Worm (Caenorhabditis elegans) whole organism, L3 larva: ENCODE measurements around the gene R11G10.3.

Source experiments
- R02D3.7 ChIP-seq: fragments of 150-350 bp; optimal IDR thresholded peaks from 2 replicates; lab custom pipeline; 2014; ENCODE audit warnings: missing biosample characterization, missing genetic modification characterization
- ZK546.5 ChIP-seq: sonication (generic microtip); optimal IDR thresholded peaks from 2 replicates; lab custom pipeline; 2017; ENCODE audit warnings: missing biosample characterization, missing genetic modification characterization
- ama-1 ChIP-seq: fragments of 150-350 bp; optimal IDR thresholded peaks from 2 replicates; lab custom pipeline; 2018
- ceh-16 ChIP-seq: sonication (generic microtip); optimal IDR thresholded peaks from 2 replicates; lab custom pipeline; 2017; ENCODE audit warnings: missing biosample characterization, missing genetic modification characterization
- daf-12 ChIP-seq: fragments of 150-350 bp; optimal IDR thresholded peaks from 2 replicates; lab custom pipeline; 2014; ENCODE audit warnings: missing biosample characterization, missing genetic modification reagents, missing genetic modification characterization
- egl-27 ChIP-seq: sonication (generic microtip); optimal IDR thresholded peaks from 4 replicates; lab custom pipeline; 2017; ENCODE audit warnings: missing biosample characterization, missing genetic modification reagents, missing genetic modification characterization
- elt-1 ChIP-seq: fragments of 150-350 bp; optimal IDR thresholded peaks from 2 replicates; lab custom pipeline; 2014; ENCODE audit warnings: missing biosample characterization, missing genetic modification characterization
- elt-2 ChIP-seq: sonication (generic microtip); optimal IDR thresholded peaks from 2 replicates; lab custom pipeline; 2016; ENCODE audit warnings: missing genetic modification reagents, mild to moderate bottlenecking, missing genetic modification characterization, missing compliant biosample characterization
- elt-3 ChIP-seq, 3 experiments: fragments of 150-350 bp in 1 of 3; sonication (generic microtip) in 2 of 3; optimal IDR thresholded peaks; 2 replicates in 2 of 3; 4 replicates in 1 of 3; lab custom pipeline; 2014 to 2017; ENCODE audit warnings: missing biosample characterization in 3 of 3, missing genetic modification characterization in 3 of 3
- eor-1 ChIP-seq, 2 experiments: fragments of 150-350 bp; optimal IDR thresholded peaks; 2 replicates each; lab custom pipeline; 2014 to 2018; ENCODE audit warnings: missing biosample characterization in 2 of 2, missing genetic modification characterization in 2 of 2
- fos-1 ChIP-seq: fragments of 150-350 bp; optimal IDR thresholded peaks from 2 replicates; lab custom pipeline; 2014; ENCODE audit warnings: missing biosample characterization, missing genetic modification characterization
- hmg-11 ChIP-seq: sonication (generic microtip); optimal IDR thresholded peaks from 2 replicates; lab custom pipeline; 2016; ENCODE audit warnings: missing genetic modification characterization, missing compliant biosample characterization
- jun-1 ChIP-seq: fragments of 150-350 bp; optimal IDR thresholded peaks from 2 replicates; lab custom pipeline; 2014; ENCODE audit warnings: missing biosample characterization, missing genetic modification reagents, missing genetic modification characterization
- lin-15B ChIP-seq: fragments of 150-350 bp; optimal IDR thresholded peaks from 2 replicates; lab custom pipeline; 2014; ENCODE audit warnings: missing biosample characterization, missing genetic modification characterization
- lin-39 ChIP-seq: fragments of 150-350 bp; optimal IDR thresholded peaks from 2 replicates; lab custom pipeline; 2018; ENCODE audit warnings: missing biosample characterization, missing genetic modification reagents, missing genetic modification characterization
- lsy-12 ChIP-seq: sonication (generic microtip); optimal IDR thresholded peaks from 2 replicates; lab custom pipeline; 2016; ENCODE audit warnings: mild to moderate bottlenecking, missing genetic modification characterization, missing compliant biosample characterization
- mdl-1 ChIP-seq: fragments of 150-350 bp; optimal IDR thresholded peaks from 2 replicates; lab custom pipeline; 2014; ENCODE audit warnings: missing biosample characterization, missing genetic modification characterization
- mml-1 ChIP-seq: fragments of 150-350 bp; sonication (generic microtip); optimal IDR thresholded peaks from 3 replicates; lab custom pipeline; 2014; ENCODE audit warnings: missing biosample characterization, missing genetic modification characterization
- nfya-1 ChIP-seq: sonication (generic microtip); optimal IDR thresholded peaks from 2 replicates; lab custom pipeline; 2017; ENCODE audit warnings: missing genetic modification characterization, mild to moderate bottlenecking, missing compliant biosample characterization, antibody characterized with exemption, moderate library complexity; ENCODE audit not compliant: insufficient read depth
- nhr-11 ChIP-seq: fragments of 150-350 bp; optimal IDR thresholded peaks from 2 replicates; lab custom pipeline; 2014; ENCODE audit warnings: missing biosample characterization, missing genetic modification characterization
- nhr-12 ChIP-seq: fragments of 150-350 bp; optimal IDR thresholded peaks from 2 replicates; lab custom pipeline; 2014; ENCODE audit warnings: missing biosample characterization, missing genetic modification characterization
- nhr-23 ChIP-seq: fragments of 150-350 bp; optimal IDR thresholded peaks from 2 replicates; lab custom pipeline; 2014; ENCODE audit warnings: missing biosample characterization, missing genetic modification reagents, missing genetic modification characterization
- nhr-237 ChIP-seq: fragments of 150-350 bp; optimal IDR thresholded peaks from 2 replicates; lab custom pipeline; 2014; ENCODE audit warnings: missing biosample characterization, missing genetic modification characterization
- nhr-25 ChIP-seq: sonication (generic microtip); optimal IDR thresholded peaks from 2 replicates; lab custom pipeline; 2017; ENCODE audit warnings: missing biosample characterization, missing genetic modification characterization
- nhr-28 ChIP-seq: fragments of 150-350 bp; optimal IDR thresholded peaks from 2 replicates; lab custom pipeline; 2014; ENCODE audit warnings: missing biosample characterization, missing genetic modification characterization
- nhr-43 ChIP-seq: sonication (generic microtip); optimal IDR thresholded peaks from 2 replicates; lab custom pipeline; 2016; ENCODE audit warnings: mild to moderate bottlenecking, missing genetic modification characterization, missing compliant biosample characterization; ENCODE audit not compliant: poor library complexity, severe bottlenecking
- nhr-67 ChIP-seq: fragments of 150-350 bp; optimal IDR thresholded peaks from 2 replicates; lab custom pipeline; 2014; ENCODE audit warnings: missing biosample characterization, missing genetic modification characterization
- nhr-76 ChIP-seq: fragments of 150-350 bp; sonication (generic microtip); optimal IDR thresholded peaks from 5 replicates; lab custom pipeline; 2014; ENCODE audit warnings: missing biosample characterization, missing genetic modification characterization
- nhr-77 ChIP-seq: fragments of 150-350 bp; optimal IDR thresholded peaks from 2 replicates; lab custom pipeline; 2014; ENCODE audit warnings: missing biosample characterization, missing genetic modification characterization
- pha-4 ChIP-seq: fragments of 150-350 bp; optimal IDR thresholded peaks from 2 replicates; lab custom pipeline; 2014; ENCODE audit warnings: missing biosample characterization, missing genetic modification reagents, missing genetic modification characterization
- pqm-1 ChIP-seq: fragments of 150-350 bp; optimal IDR thresholded peaks from 2 replicates; lab custom pipeline; 2017; ENCODE audit warnings: missing biosample characterization, missing genetic modification characterization, inconsistent platforms
- skn-1 ChIP-seq: fragments of 150-350 bp; optimal IDR thresholded peaks from 2 replicates; lab custom pipeline; 2014; ENCODE audit warnings: missing biosample characterization, missing genetic modification characterization
- tbx-2 ChIP-seq: sonication (generic microtip); optimal IDR thresholded peaks from 2 replicates; lab custom pipeline; 2016; ENCODE audit warnings: mild to moderate bottlenecking, missing genetic modification characterization, missing compliant biosample characterization
- unc-62 ChIP-seq: fragments of 150-350 bp; sonication (generic microtip); optimal IDR thresholded peaks from 4 replicates; lab custom pipeline; 2014; ENCODE audit warnings: missing biosample characterization, missing genetic modification reagents, missing genetic modification characterization
- ztf-11 ChIP-seq: fragments of 150-350 bp; optimal IDR thresholded peaks from 2 replicates; lab custom pipeline; 2014; ENCODE audit warnings: missing biosample characterization, missing genetic modification characterization
- ztf-4 ChIP-seq: fragments of 150-350 bp; optimal IDR thresholded peaks from 2 replicates; lab custom pipeline; 2014; ENCODE audit warnings: missing biosample characterization, missing genetic modification characterization

Gene R11G10.3

DNA sequence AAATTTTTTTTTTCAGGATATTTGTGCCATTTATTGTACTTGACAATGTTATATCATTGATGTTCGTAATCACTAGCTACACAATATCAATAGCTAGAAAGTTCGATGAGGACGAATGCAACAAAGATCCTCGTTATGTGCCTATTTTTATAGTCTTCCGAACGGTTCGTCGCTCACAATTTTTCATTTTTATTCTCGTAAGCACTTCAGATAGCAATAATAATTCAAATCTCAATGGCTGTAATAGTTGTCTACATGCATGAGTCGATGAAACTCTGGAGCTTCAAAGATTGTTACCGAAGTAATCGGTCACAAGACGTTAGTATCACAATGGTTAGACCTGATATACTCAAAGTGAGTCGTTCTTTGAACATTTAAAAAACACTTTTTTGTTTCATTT lies 5.9 kb downstream of the R11G10.3 start:
- TF ChIP-seq ztf-11 (tag; lab: Kevin White, UChicago): no peak
- TF ChIP-seq ama-1 (lab: Kevin White, UChicago): peak; percentile 58
- TF ChIP-seq elt-2 (tag; lab: Kevin White, UChicago): peak; percentile 35
- TF ChIP-seq jun-1 (tag; lab: Kevin White, UChicago): peak; percentile 42
- peak; percentile 31 for TF ChIP-seq pha-4 (tag; lab: Kevin White, UChicago)
- no peak for TF ChIP-seq eor-1 (tag; optimal IDR thresholded peaks at IDR 0.05; lab: Kevin White, UChicago)
- TF ChIP-seq pqm-1: peak; percentile 68
- no peak for TF ChIP-seq lin-15B

DNA sequence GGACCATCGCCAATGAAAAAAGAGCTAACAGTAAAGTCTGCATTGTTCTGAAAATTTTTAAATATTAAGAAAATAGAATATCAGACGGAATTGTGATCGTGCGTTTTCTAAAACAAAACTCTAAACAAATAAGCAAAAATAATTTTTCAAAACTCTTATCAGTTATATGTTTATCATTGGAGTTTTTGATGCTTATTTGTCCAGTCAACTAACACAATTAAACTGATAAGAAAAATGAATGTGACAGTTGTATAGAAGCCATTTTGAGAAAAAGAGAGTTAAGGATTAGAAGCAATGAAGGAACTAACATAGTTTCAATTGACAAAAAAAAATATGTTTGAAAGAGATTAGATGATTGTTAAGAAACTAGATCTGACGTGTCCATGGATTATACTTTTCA lies 7.4 kb downstream of the R11G10.3 start, which contains the start of gene ttr-44:
Gene ttr-44, minus strand, starts transcription at position 47 of the 400 bp plus-strand sequence.
- no peak for TF ChIP-seq ceh-16 (tag; lab: Kevin White, UChicago)
- TF ChIP-seq R02D3.7 (tag; lab: Kevin White, UChicago): no peak
- no peak for TF ChIP-seq fos-1 (tag; lab: Kevin White, UChicago)
- peak; percentile 30 for TF ChIP-seq jun-1 (tag; lab: Kevin White, UChicago)
- no peak for TF ChIP-seq tbx-2 (tag; lab: Kevin White, UChicago)
- peak; percentile 81 for TF ChIP-seq pha-4 (tag; lab: Kevin White, UChicago)
- TF ChIP-seq elt-1 (tag; lab: Kevin White, UChicago): no peak
- TF ChIP-seq ZK546.5 (tag; lab: Kevin White, UChicago): no peak
- no peak for TF ChIP-seq egl-27
- no peak for TF ChIP-seq nhr-76 (tag; lab: Kevin White, UChicago)
- peak; percentile 87 for TF ChIP-seq pqm-1
- TF ChIP-seq elt-2 (tag; lab: Kevin White, UChicago): peak; percentile 87
- no peak for TF ChIP-seq nhr-67 (tag; lab: Kevin White, UChicago)
- TF ChIP-seq mml-1 (tag; lab: Kevin White, UChicago): no peak
- no peak for TF ChIP-seq nhr-25
- no peak for TF ChIP-seq unc-62

DNA sequence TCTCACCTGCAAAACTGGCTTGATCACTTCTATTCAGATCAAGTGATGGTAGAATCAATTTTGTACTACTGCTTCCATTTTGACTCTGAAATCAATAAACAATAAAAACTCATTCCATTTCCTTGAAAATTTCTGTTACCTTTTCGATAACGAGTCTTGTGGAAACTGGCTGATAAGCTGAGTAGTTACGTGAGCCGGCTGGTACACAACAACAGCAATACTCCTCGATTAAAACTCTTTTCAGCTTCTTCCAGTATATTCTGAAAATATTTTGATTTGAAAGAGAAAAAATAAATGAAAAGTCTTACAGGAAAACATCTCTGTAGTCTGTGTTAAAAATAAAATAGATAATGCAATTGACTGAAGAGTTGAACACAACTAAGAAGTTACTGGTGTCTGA lies 9.2 kb downstream of the R11G10.3 start:
- TF ChIP-seq pqm-1 (peak; percentile 32), hmg-11 (tag; lab: Kevin White, UChicago) (no peak), nhr-11 (tag; lab: Kevin White, UChicago) (no peak), ztf-4 (tag; lab: Kevin White, UChicago) (no peak), tbx-2 (tag; lab: Kevin White, UChicago) (no peak), lsy-12 (tag; lab: Kevin White, UChicago) (no peak), nhr-77 (tag; lab: Kevin White, UChicago) (no peak), nhr-28 (tag; lab: Kevin White, UChicago) (no peak), elt-2 (tag; lab: Kevin White, UChicago) (peak; percentile 48), nhr-23 (tag; lab: Kevin White, UChicago) (no peak), skn-1 (tag; lab: Kevin White, UChicago) (no peak), nhr-25 (no peak)

DNA sequence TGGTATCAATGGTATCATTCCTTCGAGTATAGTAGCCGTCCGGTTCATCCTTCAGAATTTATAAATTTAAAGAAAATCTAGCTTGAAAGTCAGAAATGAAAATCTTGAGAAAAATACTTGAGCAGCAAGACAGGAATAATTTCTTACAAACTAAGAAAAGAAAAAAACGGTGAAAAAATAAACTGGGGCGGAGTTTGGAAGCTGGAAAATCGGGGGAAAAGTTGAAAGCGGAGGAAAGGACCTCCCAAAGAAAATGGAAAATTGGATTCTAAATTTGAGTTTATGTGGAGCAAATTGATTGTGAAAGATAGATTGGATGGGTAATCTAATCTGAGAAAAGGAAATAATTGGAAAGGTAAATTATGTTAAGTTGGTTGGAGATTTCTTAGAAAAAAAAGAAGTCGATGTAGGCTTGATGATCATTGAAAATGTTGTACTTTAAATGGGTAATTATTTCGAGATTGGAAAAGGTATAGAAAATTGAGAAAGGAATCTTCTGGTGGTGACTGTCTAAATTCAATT lies 12.8 kb downstream of the R11G10.3 start, which contains the start of gene frpr-5:
Gene frpr-5, minus strand, starts transcription at position 51 of the 522 bp plus-strand sequence.
- TF ChIP-seq ztf-11 (tag; lab: Kevin White, UChicago): no peak
- no peak for TF ChIP-seq nhr-12 (tag; lab: Kevin White, UChicago)
- TF ChIP-seq nhr-43 (tag; lab: Kevin White, UChicago): no peak
- no peak for TF ChIP-seq ztf-4 (tag; lab: Kevin White, UChicago)
- TF ChIP-seq ceh-16 (tag; lab: Kevin White, UChicago): no peak
- no peak for TF ChIP-seq nhr-76 (tag; lab: Kevin White, UChicago)
- no peak for TF ChIP-seq daf-12 (tag; lab: Kevin White, UChicago)
- TF ChIP-seq R02D3.7 (tag; lab: Kevin White, UChicago): no peak
- TF ChIP-seq elt-3 (tag; optimal IDR thresholded peaks at IDR 0.05; lab: Kevin White, UChicago): no peak
- no peak for TF ChIP-seq mdl-1
- no peak for TF ChIP-seq fos-1 (tag; lab: Kevin White, UChicago)
- TF ChIP-seq nfya-1 (tag; lab: Kevin White, UChicago): no peak
- no peak for TF ChIP-seq lsy-12 (tag; lab: Kevin White, UChicago)
- no peak for TF ChIP-seq lin-39 (tag; lab: Kevin White, UChicago)
- TF ChIP-seq nhr-237: no peak
